Worm (Caenorhabditis elegans) whole organism, L1 larva: ENCODE results near the gene T27E7.5.

Experiments
- aha-1 ChIP-seq: fragments of 150-350 bp; optimal IDR thresholded peaks from 2 replicates; lab custom pipeline; 2014; ENCODE audit warnings: missing biosample characterization, missing genetic modification characterization
- ceh-8 ChIP-seq: fragments of 200-800 bp; sonication (Bioruptor generic); optimal IDR thresholded peaks from 2 replicates; lab custom pipeline; 2018; ENCODE audit warnings: mild to moderate bottlenecking, missing genetic modification characterization, moderate library complexity, missing compliant biosample characterization
- egl-27 ChIP-seq, 2 experiments: fragments of 150-350 bp in 1 of 2; sonication (generic microtip); optimal IDR thresholded peaks; 3 replicates each; lab custom pipeline; 2017 to 2018; ENCODE audit warnings: missing biosample characterization in 2 of 2, missing genetic modification characterization in 2 of 2, missing genetic modification reagents in 2 of 2
- irx-1 ChIP-seq: sonication (generic microtip); optimal IDR thresholded peaks from 2 replicates; lab custom pipeline; 2016; ENCODE audit warnings: missing genetic modification characterization, missing compliant biosample characterization
- lin-15B ChIP-seq: fragments of 150-350 bp; sonication (generic microtip); optimal IDR thresholded peaks from 3 replicates; lab custom pipeline; 2014; ENCODE audit warnings: missing biosample characterization, missing genetic modification characterization
- lin-39 ChIP-seq: fragments of 150-350 bp; optimal IDR thresholded peaks from 2 replicates; lab custom pipeline; 2014; ENCODE audit warnings: missing biosample characterization, missing genetic modification reagents, missing genetic modification characterization
- lir-3 ChIP-seq: sonication (generic microtip); optimal IDR thresholded peaks from 2 replicates; lab custom pipeline; 2016; ENCODE audit warnings: mild to moderate bottlenecking, missing genetic modification characterization, moderate library complexity, missing compliant biosample characterization; ENCODE audit not compliant: poor library complexity
- mdl-1 ChIP-seq, 2 experiments: fragments of 150-350 bp; optimal IDR thresholded peaks; 2 replicates each; lab custom pipeline; 2014 to 2017; ENCODE audit warnings: missing biosample characterization in 2 of 2, missing genetic modification characterization in 2 of 2, inconsistent platforms in 1 of 2
- nhr-28 ChIP-seq: fragments of 150-350 bp; optimal IDR thresholded peaks from 2 replicates; lab custom pipeline; 2014; ENCODE audit warnings: missing biosample characterization, missing genetic modification characterization
- skn-1 ChIP-seq: fragments of 150-350 bp; optimal IDR thresholded peaks from 2 replicates; lab custom pipeline; 2014; ENCODE audit warnings: missing biosample characterization, missing genetic modification characterization
- snpc-4 ChIP-seq: fragments of 150-350 bp; optimal IDR thresholded peaks from 2 replicates; lab custom pipeline; 2014; ENCODE audit warnings: missing biosample characterization, missing genetic modification characterization
- zag-1 ChIP-seq: fragments of 150-350 bp; optimal IDR thresholded peaks from 2 replicates; lab custom pipeline; 2014; ENCODE audit warnings: missing biosample characterization, missing genetic modification characterization
- ztf-4 ChIP-seq: fragments of 150-350 bp; optimal IDR thresholded peaks from 2 replicates; lab custom pipeline; 2014; ENCODE audit warnings: missing biosample characterization, missing genetic modification characterization

ce11 chrIV:14495474-14495873 lies 41.5 kb upstream of the T27E7.5 start:
- TF ChIP-seq lir-3 (tag; lab: Kevin White, UChicago) (no peak), nhr-28 (tag; lab: Kevin White, UChicago) (no peak), snpc-4 (tag; lab: Kevin White, UChicago) (no peak), skn-1 (tag; lab: Kevin White, UChicago) (no peak), lin-15B (tag; lab: Kevin White, UChicago) (no peak), irx-1 (tag; lab: Kevin White, UChicago) (no peak), egl-27 (tag; optimal IDR thresholded peaks at IDR 0.05; lab: Kevin White, UChicago) (no peak), ztf-4 (tag; lab: Kevin White, UChicago) (no peak), zag-1 (tag; lab: Kevin White, UChicago) (no peak), mdl-1 (tag; optimal IDR thresholded peaks at IDR 0.05; lab: Kevin White, UChicago) (no peak), ceh-8 (GFP tag; lab: Kevin White, UChicago) (no peak), aha-1 (tag; lab: Kevin White, UChicago) (no peak), lin-39 (tag; lab: Kevin White, UChicago) (no peak)
